Fruit fly (Drosophila melanogaster) whole organism: Measurements from ENCODE around the gene CG17549.

Source experiments
- CG8478 ChIP-seq: fragments of >200 bp; optimal IDR thresholded peaks from 2 replicates; lab custom pipeline; 2018; ENCODE audit warnings: inconsistent platforms
- Dll ChIP-seq: fragments of >200 bp; optimal IDR thresholded peaks from 2 replicates; lab custom pipeline; 2017
- EcR ChIP-seq, 2 experiments: fragments of >200 bp; optimal IDR thresholded peaks; 2 replicates each; lab custom pipeline; 2017; ENCODE audit warnings: missing biosample characterization in 2 of 2, missing genetic modification characterization in 2 of 2, missing genetic modification reagents in 2 of 2
- pan ChIP-seq: fragments of >200 bp; optimal IDR thresholded peaks from 2 replicates; lab custom pipeline; 2017
- psq ChIP-seq: fragments of >200 bp; optimal IDR thresholded peaks from 2 replicates; lab custom pipeline; 2017
- usp ChIP-seq: fragments of >200 bp; optimal IDR thresholded peaks from 2 replicates; lab custom pipeline; 2017; ENCODE audit warnings: missing biosample characterization, missing genetic modification characterization, mixed read lengths

The CG17549 gene

DNA sequence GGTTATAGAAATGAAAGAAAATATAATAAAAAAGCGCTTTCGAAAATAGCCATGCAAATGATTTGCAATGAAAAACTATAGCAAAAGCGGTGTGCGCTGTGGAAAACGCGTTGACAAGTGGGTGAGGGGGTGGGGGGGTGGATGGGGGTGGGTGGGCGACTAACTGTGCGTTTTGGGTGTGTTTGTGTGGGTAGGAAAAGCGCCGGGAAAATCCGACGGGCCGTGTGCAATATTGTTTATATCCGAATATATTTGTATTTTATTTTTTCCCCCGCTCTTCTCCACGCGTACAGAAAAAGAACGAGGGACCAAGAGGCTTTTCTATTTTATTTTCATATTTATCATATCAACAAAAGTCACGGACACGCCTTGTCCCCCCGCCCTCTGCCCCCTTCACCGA is 16.5 kb upstream of the CG17549 start:
- no peak for TF ChIP-seq psq (lab: Kevin White, UChicago)
- no peak for TF ChIP-seq CG8478 (lab: Kevin White, UChicago)
- no peak for TF ChIP-seq usp (GFP tag; lab: Kevin White, UChicago)
- no peak for TF ChIP-seq EcR (GFP tag; optimal IDR thresholded peaks at IDR 0.05; lab: Kevin White, UChicago)
- no peak for TF ChIP-seq pan (lab: Kevin White, UChicago)
- TF ChIP-seq Dll (lab: Kevin White, UChicago) = no peak

DNA sequence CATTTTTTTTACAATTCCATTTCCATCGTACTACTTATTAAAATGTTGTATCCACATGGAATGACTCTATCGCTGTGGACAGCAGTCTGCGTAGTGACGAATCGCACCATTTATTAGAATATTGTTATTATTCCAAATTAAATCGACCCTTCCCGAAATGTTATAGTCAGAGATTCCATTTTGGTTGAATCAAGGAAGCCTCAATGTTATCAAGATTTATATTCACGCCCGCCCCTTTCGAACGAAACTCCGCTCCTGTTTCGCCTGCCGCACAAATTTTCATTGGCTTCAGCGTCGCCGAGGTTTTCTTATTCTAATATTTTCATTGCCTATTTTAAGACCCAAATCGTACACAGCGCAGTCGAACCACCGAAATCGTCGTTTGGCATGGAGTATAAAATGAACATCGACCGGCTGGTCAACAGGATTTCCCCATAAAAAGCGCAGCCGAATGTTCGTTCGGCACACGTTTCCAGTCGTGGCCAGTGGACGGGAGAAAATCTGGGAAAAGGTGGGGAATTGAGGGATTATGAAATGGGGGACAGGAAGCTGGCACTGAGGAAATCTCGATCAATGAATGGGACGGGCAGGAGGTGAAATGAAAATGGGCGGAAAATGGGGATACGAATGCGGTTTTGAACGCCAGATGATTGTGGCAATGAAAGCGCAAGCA is 15.9 kb upstream of the CG17549 start:
- TF ChIP-seq pan (lab: Kevin White, UChicago) = no peak
- no peak for TF ChIP-seq usp (GFP tag; lab: Kevin White, UChicago)
- TF ChIP-seq psq (lab: Kevin White, UChicago) = no peak
- no peak for TF ChIP-seq Dll (lab: Kevin White, UChicago)
- TF ChIP-seq EcR (GFP tag; optimal IDR thresholded peaks at IDR 0.05; lab: Kevin White, UChicago) = no peak
- TF ChIP-seq CG8478 (lab: Kevin White, UChicago) = no peak

DNA sequence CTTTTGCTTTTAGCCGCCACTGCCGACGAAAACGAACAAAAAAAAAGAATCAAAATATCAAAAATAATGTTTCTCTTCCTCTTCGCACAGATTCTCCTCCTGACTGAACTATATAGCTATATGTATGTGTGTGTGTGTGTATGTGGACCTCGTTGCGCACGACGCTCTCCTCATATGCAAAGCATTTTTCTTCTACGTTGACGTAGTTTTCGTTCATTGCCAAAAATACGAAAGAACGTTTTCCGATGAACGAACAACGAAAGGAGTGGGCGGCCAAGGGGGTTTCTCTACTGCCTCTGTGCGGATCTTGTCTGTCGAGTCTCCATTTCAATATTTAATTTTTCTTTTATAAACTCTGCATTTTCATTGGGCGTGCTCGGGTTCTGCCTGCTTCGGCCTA is 14.9 kb upstream of the CG17549 start:
- TF ChIP-seq psq (lab: Kevin White, UChicago) = no peak
- no peak for TF ChIP-seq pan (lab: Kevin White, UChicago)
- no peak for TF ChIP-seq Dll (lab: Kevin White, UChicago)
- TF ChIP-seq CG8478 (lab: Kevin White, UChicago) = no peak
- TF ChIP-seq usp (GFP tag; lab: Kevin White, UChicago) = no peak
- no peak for TF ChIP-seq EcR (GFP tag; optimal IDR thresholded peaks at IDR 0.05; lab: Kevin White, UChicago)

DNA sequence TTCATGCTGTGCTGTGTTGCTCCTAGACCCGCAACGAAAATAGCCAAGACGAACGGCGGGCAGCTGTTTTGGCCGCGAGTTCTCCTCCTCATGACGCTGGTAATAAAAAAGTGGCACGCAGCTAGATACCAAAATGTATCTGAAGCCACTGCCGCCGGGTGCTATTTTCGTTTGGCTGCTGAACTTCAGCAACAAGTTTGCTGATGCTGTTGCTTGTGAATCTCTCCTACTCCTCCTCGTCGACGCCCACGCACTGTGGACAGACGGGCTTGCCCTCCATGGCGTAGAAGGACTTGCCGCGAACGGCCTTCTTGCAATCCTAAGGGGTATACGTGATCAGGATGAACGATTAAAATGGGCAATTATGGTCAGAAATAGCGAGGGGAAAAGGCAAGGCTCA is 13.5 kb upstream of the CG17549 start:
- TF ChIP-seq EcR (GFP tag; optimal IDR thresholded peaks at IDR 0.05; lab: Kevin White, UChicago) = no peak
- no peak for TF ChIP-seq pan (lab: Kevin White, UChicago)
- no peak for TF ChIP-seq CG8478 (lab: Kevin White, UChicago)
- TF ChIP-seq usp (GFP tag; lab: Kevin White, UChicago) = no peak
- no peak for TF ChIP-seq psq (lab: Kevin White, UChicago)
- TF ChIP-seq Dll (lab: Kevin White, UChicago) = no peak

DNA sequence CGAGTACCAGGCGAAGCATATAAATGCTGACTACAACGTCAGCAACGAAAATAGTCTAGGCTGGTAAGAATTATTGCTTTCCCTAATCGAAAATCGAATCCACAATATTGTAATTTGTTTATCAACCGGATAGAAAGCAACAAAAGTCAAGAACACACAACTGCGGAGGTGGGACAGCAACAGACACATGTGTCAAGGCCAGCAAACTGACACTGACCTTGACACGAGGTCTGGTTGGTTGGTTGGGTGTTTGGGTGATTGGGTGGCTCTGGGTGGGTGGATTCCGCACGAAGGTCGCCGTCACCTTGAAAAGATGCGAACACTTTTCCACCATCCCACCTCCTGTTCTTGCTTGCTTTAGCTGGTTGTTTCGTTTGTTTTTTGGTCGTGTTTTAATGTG is 12.8 kb upstream of the CG17549 start:
- no peak for TF ChIP-seq EcR (GFP tag; optimal IDR thresholded peaks at IDR 0.05; lab: Kevin White, UChicago)
- no peak for TF ChIP-seq pan (lab: Kevin White, UChicago)
- no peak for TF ChIP-seq usp (GFP tag; lab: Kevin White, UChicago)
- TF ChIP-seq CG8478 (lab: Kevin White, UChicago) = no peak
- TF ChIP-seq psq (lab: Kevin White, UChicago) = no peak
- TF ChIP-seq Dll (lab: Kevin White, UChicago) = no peak

DNA sequence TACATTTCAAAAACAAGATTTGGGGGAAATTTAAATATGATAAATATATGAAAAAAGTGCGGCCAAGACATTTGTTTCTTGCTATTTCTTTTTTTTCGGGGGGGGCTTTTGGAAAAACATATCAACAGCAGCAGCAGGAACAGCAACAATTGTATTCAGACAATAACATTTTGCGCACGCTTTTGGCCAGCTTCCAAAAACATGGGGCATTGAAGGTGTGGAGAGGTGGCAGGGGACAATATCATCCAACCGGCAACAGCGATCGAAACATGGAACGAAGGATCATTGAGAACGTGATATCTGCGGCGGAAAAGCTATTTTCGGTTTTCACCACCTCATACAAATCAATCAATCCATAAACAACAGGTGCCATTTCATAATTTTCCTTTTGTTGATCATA is 12.0 kb upstream of the CG17549 start:
- TF ChIP-seq Dll (lab: Kevin White, UChicago) (no peak), usp (GFP tag; lab: Kevin White, UChicago) (no peak), pan (lab: Kevin White, UChicago) (no peak), CG8478 (lab: Kevin White, UChicago) (no peak), psq (lab: Kevin White, UChicago) (no peak), EcR (GFP tag; optimal IDR thresholded peaks at IDR 0.05; lab: Kevin White, UChicago) (no peak)

DNA sequence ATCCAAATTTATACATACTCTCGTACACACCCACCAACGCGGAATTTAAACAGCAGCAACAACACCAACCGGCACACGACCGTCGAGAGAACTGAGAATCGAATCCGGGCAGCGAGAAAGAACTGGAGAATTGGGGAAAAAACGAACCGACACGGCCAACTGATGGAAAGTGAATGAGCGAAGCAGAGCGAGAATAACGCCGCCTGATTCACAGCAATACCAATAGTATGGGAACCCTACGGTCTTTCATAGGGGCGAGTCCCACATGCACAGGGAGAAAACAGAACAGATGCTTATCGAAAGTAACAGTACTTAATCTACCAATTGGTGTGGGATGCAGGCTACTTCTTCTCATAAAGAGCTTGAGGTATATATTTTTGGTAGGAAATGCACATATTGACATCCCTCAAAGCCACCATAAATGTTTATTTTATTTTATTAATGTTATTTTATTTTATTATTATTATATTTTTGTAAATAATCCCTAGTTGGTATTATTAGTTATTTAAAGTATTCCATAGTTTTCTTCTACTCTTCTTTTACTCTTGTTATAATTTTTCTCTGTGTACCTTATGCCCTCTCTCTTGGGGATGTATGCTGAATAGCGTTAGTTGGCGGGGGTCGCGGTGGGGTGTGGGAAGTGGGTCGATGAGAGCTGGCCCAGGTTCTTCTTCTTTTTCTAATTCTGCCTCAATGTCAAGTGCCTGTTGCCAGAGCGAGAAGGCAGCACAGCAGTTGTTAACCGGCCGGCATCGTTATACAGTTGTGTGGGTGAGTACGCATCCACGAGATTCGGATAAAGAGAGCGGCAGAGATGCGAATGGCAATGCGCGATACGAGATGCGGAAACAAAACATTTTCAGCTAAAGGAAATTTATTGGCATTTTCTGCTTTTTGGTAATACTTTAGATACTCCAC is 8.7 kb upstream of the CG17549 start, which contains the start of gene CG17544:
CG17544 (minus strand) TSS at position 177 of the 918 bp plus-strand sequence.
- TF ChIP-seq usp (GFP tag; lab: Kevin White, UChicago) (no peak), Dll (lab: Kevin White, UChicago) (no peak), pan (lab: Kevin White, UChicago) (no peak), CG8478 (lab: Kevin White, UChicago) (no peak), psq (lab: Kevin White, UChicago) (no peak), EcR (GFP tag; optimal IDR thresholded peaks at IDR 0.05; lab: Kevin White, UChicago) (no peak)

DNA sequence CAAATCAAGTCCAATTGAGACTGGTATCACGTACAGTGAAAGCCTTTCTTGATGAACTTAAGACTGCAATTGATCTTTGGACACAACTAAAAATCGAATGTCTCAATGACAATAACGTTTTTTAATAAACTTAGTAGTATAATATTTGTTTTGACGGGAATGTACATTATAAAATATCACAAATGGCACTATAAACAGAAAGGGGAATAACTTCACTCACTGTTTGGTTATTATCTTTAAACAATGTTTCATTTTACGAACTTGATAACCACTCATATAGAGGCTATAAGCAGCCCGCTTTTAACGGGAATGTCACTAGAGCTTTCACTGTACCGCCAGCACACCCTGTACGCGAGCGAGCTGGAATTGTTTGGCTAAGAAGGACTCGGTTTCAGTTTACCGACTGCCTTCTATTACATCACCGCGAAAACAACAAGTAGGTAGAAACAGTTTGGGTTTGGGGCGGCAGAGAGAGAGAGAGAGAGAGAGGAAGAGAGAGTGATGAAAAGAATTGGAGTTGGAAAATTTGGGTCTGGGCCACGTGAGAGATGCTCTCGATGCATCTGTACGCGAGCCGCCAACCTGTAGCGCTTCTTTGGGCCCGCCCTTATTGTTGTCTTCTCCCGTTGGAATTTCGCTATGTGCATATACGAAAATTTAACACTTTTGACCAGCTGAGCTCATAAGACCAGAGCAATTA is 7.9 kb upstream of the CG17549 start:
- TF ChIP-seq psq (lab: Kevin White, UChicago) = no peak
- peak; percentile 54 for TF ChIP-seq Dll (lab: Kevin White, UChicago)

DNA sequence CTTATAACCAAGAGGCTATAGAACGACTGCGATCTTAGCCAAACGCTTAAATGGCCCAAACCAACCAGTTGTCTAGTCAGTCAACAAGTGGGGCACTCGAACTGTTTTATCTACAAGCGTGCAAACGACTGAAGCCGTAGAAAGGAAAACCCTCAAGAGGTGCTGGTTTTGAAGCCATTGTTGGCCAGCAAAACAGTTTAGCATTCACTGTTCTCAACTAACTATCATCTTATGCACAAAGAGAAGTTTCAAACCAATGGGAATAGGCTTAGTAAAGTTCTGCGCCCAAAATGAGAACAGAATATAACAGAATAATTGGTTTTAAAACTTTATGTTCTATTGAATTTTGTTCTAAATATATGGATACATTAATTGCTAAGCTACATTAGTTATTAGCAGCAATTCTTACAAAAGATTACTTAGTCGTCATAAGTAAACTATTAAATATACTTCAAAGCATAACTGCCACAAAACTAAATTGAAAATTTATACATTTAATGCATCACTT is 3.9 kb upstream of the CG17549 start, which contains the start of gene CG31798:
CG31798 (plus strand) TSS at position 458 of the 508 bp plus-strand sequence.
- TF ChIP-seq psq (lab: Kevin White, UChicago) = no peak
- TF ChIP-seq Dll (lab: Kevin White, UChicago) = no peak
- no peak for TF ChIP-seq pan (lab: Kevin White, UChicago)
- no peak for TF ChIP-seq usp (GFP tag; lab: Kevin White, UChicago)
- TF ChIP-seq EcR (GFP tag; optimal IDR thresholded peaks at IDR 0.05; lab: Kevin White, UChicago) = no peak
- no peak for TF ChIP-seq CG8478 (lab: Kevin White, UChicago)

DNA sequence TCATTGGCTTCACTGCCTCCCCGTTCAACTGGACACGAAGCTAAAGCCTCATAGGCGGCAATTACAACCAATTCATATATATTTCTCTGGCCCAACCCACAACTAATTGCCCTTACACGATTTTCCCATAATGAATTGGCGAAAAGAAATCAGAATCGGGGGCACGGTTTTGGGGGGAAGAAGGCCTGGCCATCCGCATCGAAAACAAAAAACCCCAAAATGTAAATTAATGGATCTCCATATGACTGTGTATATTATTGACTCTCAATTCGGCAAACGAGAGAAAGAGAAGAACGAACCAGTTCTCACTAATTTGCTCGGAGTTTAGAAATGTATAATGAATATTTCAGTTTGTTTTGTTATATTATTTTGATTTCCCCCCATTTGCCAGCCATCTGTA is 909 bp downstream of the CG17549 start:
- no peak for TF ChIP-seq psq (lab: Kevin White, UChicago)
- no peak for TF ChIP-seq CG8478 (lab: Kevin White, UChicago)
- no peak for TF ChIP-seq pan (lab: Kevin White, UChicago)
- no peak for TF ChIP-seq Dll (lab: Kevin White, UChicago)
- no peak for TF ChIP-seq usp (GFP tag; lab: Kevin White, UChicago)
- no peak for TF ChIP-seq EcR (GFP tag; optimal IDR thresholded peaks at IDR 0.05; lab: Kevin White, UChicago)
